Fruit fly (Drosophila melanogaster): Measurements from ENCODE around the gene HGTX.

dm6 chr3L:14618424-14618823 lies 19.1 kb upstream of the HGTX start:
- TF ChIP-seq CG17806 (tag; optimal IDR thresholded peaks at IDR 0.05), result no peak
- TF ChIP-seq CG32121 (GFP tag; IDR thresholded peaks at IDR 0.05), result no peak
- TF ChIP-seq EcR (GFP tag; optimal IDR thresholded peaks at IDR 0.05), result no peak
- no peak for TF ChIP-seq Snoo (tag; optimal IDR thresholded peaks at IDR 0.05)
- no peak for TF ChIP-seq CG8159 (tag; optimal IDR thresholded peaks at IDR 0.05)
- no peak for TF ChIP-seq CG9948 (tag; optimal IDR thresholded peaks at IDR 0.05)
